Worm (Caenorhabditis elegans) whole organism, L1 larva: ENCODE data around the gene srxa-10.

ENCODE experiments used
- aly-2 ChIP-seq: fragments of 150-350 bp; optimal IDR thresholded peaks from 2 replicates; lab custom pipeline; 2014; ENCODE audit warnings: missing biosample characterization, missing genetic modification characterization
- ama-1 ChIP-seq: fragments of 150-350 bp; optimal IDR thresholded peaks from 2 replicates; lab custom pipeline; 2014
- blmp-1 ChIP-seq: fragments of 150-350 bp; optimal IDR thresholded peaks from 2 replicates; lab custom pipeline; 2014; ENCODE audit warnings: missing biosample characterization, missing genetic modification characterization
- ceh-63 ChIP-seq: fragments of 200-800 bp; sonication (Bioruptor generic); optimal IDR thresholded peaks from 2 replicates; lab custom pipeline; 2018; ENCODE audit warnings: mild to moderate bottlenecking, missing genetic modification characterization, missing compliant biosample characterization
- lin-13 ChIP-seq: fragments of 150-350 bp; optimal IDR thresholded peaks from 2 replicates; lab custom pipeline; 2014; ENCODE audit warnings: missing biosample characterization, missing genetic modification reagents, missing genetic modification characterization
- mdl-1 ChIP-seq, 2 experiments: fragments of 150-350 bp; optimal IDR thresholded peaks; 2 replicates each; lab custom pipeline; 2014 to 2017; ENCODE audit warnings: missing biosample characterization in 2 of 2, missing genetic modification characterization in 2 of 2, inconsistent platforms in 1 of 2
- nhr-77 ChIP-seq: fragments of 150-350 bp; optimal IDR thresholded peaks from 2 replicates; lab custom pipeline; 2014; ENCODE audit warnings: missing biosample characterization, missing genetic modification characterization
- rnt-1 ChIP-seq: sonication (generic microtip); optimal IDR thresholded peaks from 2 replicates; lab custom pipeline; 2016; ENCODE audit warnings: mild to moderate bottlenecking, missing genetic modification characterization, moderate library complexity, missing compliant biosample characterization
- sptf-1 ChIP-seq: fragments of 150-350 bp; optimal IDR thresholded peaks from 2 replicates; lab custom pipeline; 2014; ENCODE audit warnings: missing biosample characterization, missing genetic modification characterization
- unc-130 ChIP-seq: fragments of 150-350 bp; optimal IDR thresholded peaks from 2 replicates; lab custom pipeline; 2017; ENCODE audit warnings: missing biosample characterization, missing genetic modification characterization, inconsistent platforms
- unc-86 ChIP-seq: sonication (generic microtip); optimal IDR thresholded peaks from 2 replicates; lab custom pipeline; 2016; ENCODE audit warnings: missing genetic modification characterization, missing compliant biosample characterization

- peak; percentile 68 for TF ChIP-seq rnt-1 (tag; lab: Kevin White, UChicago)
- peak in 1 of 2 experiments; percentile 12 for TF ChIP-seq mdl-1 (tag; optimal IDR thresholded peaks at IDR 0.05; lab: Kevin White, UChicago)
- no peak for TF ChIP-seq ceh-63 (GFP tag; lab: Kevin White, UChicago)
- TF ChIP-seq blmp-1 (tag; lab: Kevin White, UChicago), result no peak
- peak; percentile 32 for TF ChIP-seq aly-2 (tag; lab: Kevin White, UChicago)
- TF ChIP-seq unc-86 (tag; lab: Kevin White, UChicago), result no peak
- no peak for TF ChIP-seq ama-1 (lab: Kevin White, UChicago)
- TF ChIP-seq nhr-77 (tag; lab: Kevin White, UChicago), result no peak
- TF ChIP-seq unc-130, result no peak
- no peak for TF ChIP-seq sptf-1 (tag; lab: Kevin White, UChicago)
- no peak for TF ChIP-seq lin-13 (GFP tag; lab: Kevin White, UChicago)
Observed at ce11 chrIII:9798478-9799157, 2.3 kb upstream of the srxa-10 start, which contains the start of gene ZK632.2.
